Worm (Caenorhabditis elegans): ENCODE data around the gene valv-1.
A peak's percentile ranks its signal among the peaks of the same experiment; 100 is the strongest.

Gene valv-1

DNA sequence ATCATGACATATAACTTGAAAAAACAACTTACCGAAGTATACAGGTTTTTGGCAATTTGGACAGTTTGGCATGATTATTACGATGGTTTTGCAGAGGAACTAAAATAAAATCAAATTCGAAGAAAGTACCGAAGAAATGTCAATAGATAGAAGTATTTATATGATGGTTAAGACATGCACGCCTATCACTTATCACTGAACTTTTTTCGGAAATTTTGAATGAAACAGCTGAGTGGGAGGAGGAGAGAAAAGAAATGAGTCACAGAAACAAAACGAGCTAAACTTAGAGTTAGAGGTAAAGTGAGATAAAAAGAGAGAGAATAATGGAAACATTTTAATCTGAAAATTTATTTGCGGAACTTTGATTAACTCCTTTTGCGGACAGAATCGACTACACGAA is at the start of gene valv-1:
TSS of gene valv-1 (minus strand) at position 101 of the 400 bp plus-strand sequence.
- TF ChIP-seq dao-5 (tag; optimal IDR thresholded peaks at IDR 0.05), result no peak
- no peak for TF ChIP-seq him-1 (tag; optimal IDR thresholded peaks at IDR 0.05)
- no peak for TF ChIP-seq W03F9.2 (tag; optimal IDR thresholded peaks at IDR 0.05)

ce11 chrIV:7491464-7491863 is 46.3 kb upstream of the valv-1 start, which contains the start of gene F55G1.1:
TSS of gene F55G1.1 (plus strand) at chrIV:7491764.
- TF ChIP-seq dao-5 (tag; optimal IDR thresholded peaks at IDR 0.05) (no peak), W03F9.2 (tag; optimal IDR thresholded peaks at IDR 0.05) (no peak), him-1 (tag; optimal IDR thresholded peaks at IDR 0.05) (no peak)

DNA sequence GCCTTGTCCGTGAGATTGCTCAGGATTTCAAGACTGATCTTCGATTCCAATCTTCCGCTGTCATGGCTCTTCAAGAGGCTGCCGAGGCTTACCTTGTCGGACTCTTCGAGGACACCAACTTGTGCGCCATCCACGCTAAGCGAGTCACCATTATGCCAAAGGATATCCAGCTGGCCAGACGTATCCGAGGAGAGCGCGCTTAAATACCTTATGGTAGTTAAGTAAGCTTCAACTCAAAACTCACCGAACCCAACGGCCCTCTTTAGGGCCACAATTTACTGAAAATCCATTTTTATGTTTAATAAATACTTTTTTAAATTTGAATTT is 43.3 kb upstream of the valv-1 start:
- TF ChIP-seq dao-5 (tag; optimal IDR thresholded peaks at IDR 0.05) (no peak), him-1 (tag; optimal IDR thresholded peaks at IDR 0.05) (no peak), W03F9.2 (tag; optimal IDR thresholded peaks at IDR 0.05) (no peak)

- TF ChIP-seq dao-5 (tag; optimal IDR thresholded peaks at IDR 0.05) (peak; percentile 12), W03F9.2 (tag; optimal IDR thresholded peaks at IDR 0.05) (no peak), him-1 (tag; optimal IDR thresholded peaks at IDR 0.05) (no peak)
These were observed 42.7 kb upstream of the valv-1 start, which contains the start of the genes his-60 and his-59 for ce11 chrIV:7487554-7488456. TSS of gene his-60 (minus strand) at chrIV:7487992. TSS of gene his-59 (plus strand) at chrIV:7488249.

DNA sequence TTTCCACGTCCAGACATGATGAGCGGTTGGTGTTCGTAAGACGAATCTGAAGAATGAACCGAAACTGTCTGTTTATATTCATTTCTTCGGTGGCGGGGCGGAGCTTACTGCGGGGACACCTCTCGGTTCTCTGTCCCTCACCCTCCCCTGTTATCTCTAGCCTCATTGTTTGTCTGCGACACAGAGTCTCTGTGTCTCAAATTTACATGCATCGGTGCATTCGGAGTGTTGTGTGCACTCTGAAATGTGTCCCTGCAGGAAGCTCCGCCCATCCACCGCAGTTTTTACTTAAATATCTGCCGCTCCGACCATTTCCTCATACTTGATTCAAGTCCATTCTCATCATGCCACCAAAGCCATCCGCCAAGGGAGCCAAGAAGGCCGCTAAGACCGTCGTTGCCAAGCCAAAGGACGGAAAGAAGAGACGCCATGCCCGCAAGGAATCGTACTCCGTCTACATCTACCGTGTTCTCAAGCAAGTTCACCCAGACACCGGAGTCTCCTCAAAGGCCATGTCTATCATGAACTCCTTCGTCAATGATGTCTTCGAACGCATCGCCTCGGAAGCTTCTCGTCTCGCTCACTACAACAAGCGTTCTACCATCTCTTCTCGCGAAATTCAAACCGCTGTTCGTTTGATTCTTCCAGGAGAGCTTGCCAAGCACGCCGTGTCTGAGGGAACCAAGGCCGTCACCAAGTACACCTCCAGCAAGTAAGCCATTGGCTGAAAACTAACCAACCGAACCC is 41.2 kb upstream of the valv-1 start, which contains the start of the genes his-61 and his-62:
TSS of gene his-61 (minus strand) at position 17 of the 747 bp plus-strand sequence.
TSS of gene his-62 (plus strand) at position 345 of the 747 bp plus-strand sequence.
- TF ChIP-seq dao-5 (tag; optimal IDR thresholded peaks at IDR 0.05) (no peak), W03F9.2 (tag; optimal IDR thresholded peaks at IDR 0.05) (no peak), him-1 (tag; optimal IDR thresholded peaks at IDR 0.05) (no peak)

DNA sequence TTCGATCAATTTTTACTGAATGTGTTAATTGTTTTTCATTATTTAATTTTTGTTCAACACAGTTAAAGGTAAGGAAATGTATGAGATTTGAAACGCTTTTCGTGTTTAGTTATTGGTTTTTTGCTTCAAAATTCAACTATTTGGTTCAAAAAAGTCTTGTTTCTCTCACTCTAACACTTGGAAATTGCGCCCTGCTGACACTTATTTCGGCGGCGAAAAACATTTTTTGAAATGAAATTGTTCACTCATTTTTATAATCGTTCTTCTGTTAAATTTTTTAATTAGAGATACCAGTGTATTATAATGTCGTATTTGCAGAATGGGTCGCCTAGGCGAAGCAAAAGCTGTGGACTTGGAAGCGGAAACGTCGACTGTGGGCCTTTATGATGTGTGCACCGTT is 33.0 kb upstream of the valv-1 start, which contains the start of gene rod-1:
TSS of gene rod-1 (plus strand) at position 319 of the 400 bp plus-strand sequence.
- TF ChIP-seq W03F9.2 (tag; optimal IDR thresholded peaks at IDR 0.05) (no peak), him-1 (tag; optimal IDR thresholded peaks at IDR 0.05) (no peak), dao-5 (tag; optimal IDR thresholded peaks at IDR 0.05) (no peak)

DNA sequence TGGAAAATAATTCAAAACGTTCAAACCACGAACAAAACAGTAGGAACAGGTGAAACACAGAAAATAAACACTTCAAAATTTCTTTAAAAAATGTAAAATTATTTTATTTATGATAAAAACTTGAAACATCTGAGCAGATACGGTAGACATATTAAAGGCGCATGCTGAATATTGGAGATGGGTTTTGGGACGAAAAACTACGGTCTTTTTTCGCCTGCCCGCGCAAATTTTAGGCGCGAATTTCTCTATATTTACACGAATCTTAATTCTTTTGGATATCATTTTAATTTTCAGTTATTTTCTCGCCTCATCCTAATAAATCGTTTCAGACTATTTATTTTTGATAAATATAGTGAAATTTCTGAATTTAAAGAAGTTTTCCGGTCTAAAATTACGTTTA is 32.6 kb upstream of the valv-1 start:
- no peak for TF ChIP-seq him-1 (tag; optimal IDR thresholded peaks at IDR 0.05)
- TF ChIP-seq W03F9.2 (tag; optimal IDR thresholded peaks at IDR 0.05), result no peak
- no peak for TF ChIP-seq dao-5 (tag; optimal IDR thresholded peaks at IDR 0.05)

ce11 chrIV:7477197-7477596 is 32.1 kb upstream of the valv-1 start, which contains the start of gene pycr-4:
TSS of gene pycr-4 (minus strand) at chrIV:7477297.
- TF ChIP-seq W03F9.2 (tag; optimal IDR thresholded peaks at IDR 0.05) (no peak), him-1 (tag; optimal IDR thresholded peaks at IDR 0.05) (no peak), dao-5 (tag; optimal IDR thresholded peaks at IDR 0.05) (no peak)

DNA sequence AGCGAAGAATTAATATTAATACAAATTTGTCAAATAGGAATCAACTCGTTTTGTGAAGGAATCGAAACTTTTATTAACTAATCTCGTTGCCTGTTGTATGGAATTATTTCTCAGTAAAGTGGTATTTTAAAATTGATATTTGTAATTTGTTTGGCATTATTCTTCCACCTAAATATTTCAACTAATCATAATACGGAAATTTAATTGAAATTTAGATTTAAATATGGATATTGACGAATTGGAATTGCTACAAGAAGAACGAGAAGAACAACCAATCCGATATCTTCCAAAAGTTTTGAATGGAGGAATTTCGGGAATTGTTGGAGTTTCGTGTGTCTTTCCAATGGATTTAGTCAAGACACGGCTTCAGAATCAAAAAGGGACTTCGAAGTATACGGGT is 29.7 kb upstream of the valv-1 start, which contains the start of gene slc-25A18.2:
TSS of gene slc-25A18.2 (plus strand) at position 216 of the 400 bp plus-strand sequence.
- TF ChIP-seq dao-5 (tag; optimal IDR thresholded peaks at IDR 0.05) (no peak), W03F9.2 (tag; optimal IDR thresholded peaks at IDR 0.05) (no peak), him-1 (tag; optimal IDR thresholded peaks at IDR 0.05) (no peak)

DNA sequence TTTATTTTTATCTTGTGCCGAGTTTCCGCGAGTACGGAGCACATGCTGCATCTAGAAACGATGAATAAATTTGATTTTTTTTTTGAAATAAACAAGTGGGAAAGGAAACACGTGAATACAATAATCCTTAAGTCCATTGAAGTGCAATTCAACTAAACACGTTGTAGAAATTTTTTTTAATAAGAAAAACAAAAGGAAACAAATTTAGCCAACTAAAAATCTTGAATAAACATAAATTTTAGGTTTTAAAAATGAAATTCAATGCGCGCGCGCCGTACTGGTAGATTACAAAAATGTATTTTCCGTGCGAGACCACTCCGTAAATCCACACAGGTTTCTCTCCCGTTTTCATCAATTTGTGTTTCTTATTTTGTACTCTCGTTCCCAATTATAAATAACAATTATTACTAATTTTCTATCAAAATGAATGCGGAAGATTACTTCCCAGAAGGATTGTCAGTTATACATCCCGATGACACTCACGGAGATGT is 28.1 kb upstream of the valv-1 start, which contains the start of the genes plk-3 and F55G1.6:
TSS of gene plk-3 (minus strand) at position 51 of the 491 bp plus-strand sequence.
TSS of gene F55G1.6 (plus strand) at position 359 of the 491 bp plus-strand sequence.
- TF ChIP-seq dao-5 (tag; optimal IDR thresholded peaks at IDR 0.05) (no peak), him-1 (tag; optimal IDR thresholded peaks at IDR 0.05) (no peak), W03F9.2 (tag; optimal IDR thresholded peaks at IDR 0.05) (no peak)

ce11 chrIV:7469782-7470413 is 24.8 kb upstream of the valv-1 start, which contains the start of gene F55G1.7:
TSS of gene F55G1.7 (minus strand) at chrIV:7469832.
- TF ChIP-seq dao-5 (tag; optimal IDR thresholded peaks at IDR 0.05) (no peak), W03F9.2 (tag; optimal IDR thresholded peaks at IDR 0.05) (no peak), him-1 (tag; optimal IDR thresholded peaks at IDR 0.05) (no peak)

DNA sequence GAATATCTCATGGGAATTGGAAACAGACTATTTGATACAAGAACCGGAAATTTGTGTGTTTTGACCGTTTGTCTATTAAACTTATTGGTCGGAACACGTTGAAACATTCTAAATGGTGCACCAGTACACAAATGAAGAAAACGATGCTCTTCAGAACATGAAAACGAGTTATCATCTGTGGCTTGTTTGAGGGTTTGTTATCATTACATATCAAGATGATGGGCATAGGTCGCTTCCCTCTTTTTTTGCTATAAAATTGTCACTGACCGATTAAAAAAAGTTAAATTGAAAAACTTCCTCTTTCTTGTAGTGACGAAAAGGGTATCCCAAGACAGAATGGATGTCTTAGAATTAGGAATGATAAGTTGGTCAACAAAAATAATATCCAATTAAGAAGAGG is 23.5 kb upstream of the valv-1 start:
- no peak for TF ChIP-seq him-1 (tag; optimal IDR thresholded peaks at IDR 0.05)
- no peak for TF ChIP-seq W03F9.2 (tag; optimal IDR thresholded peaks at IDR 0.05)
- TF ChIP-seq dao-5 (tag; optimal IDR thresholded peaks at IDR 0.05), result no peak

- TF ChIP-seq dao-5 (tag; optimal IDR thresholded peaks at IDR 0.05) (no peak), W03F9.2 (tag; optimal IDR thresholded peaks at IDR 0.05) (no peak), him-1 (tag; optimal IDR thresholded peaks at IDR 0.05) (no peak)
These were observed 22.0 kb upstream of the valv-1 start for ce11 chrIV:7467170-7467569.

Data from whole organism, L4/young adult.